Fruit fly (Drosophila melanogaster) whole organism, pupa: Measurements from ENCODE around the gene Alp10.

ENCODE experiments used
- CG10348 ChIP-seq: fragments of 200-800 bp; sonication (Bioruptor generic); IDR thresholded peaks from 2 replicates; pipeline ENCODE4 v1.3.6; 2022; ENCODE audit warnings: missing biosample characterization, missing genetic modification characterization
- CG13204 ChIP-seq: fragments of 200-800 bp; sonication (Bioruptor generic); optimal IDR thresholded peaks from 2 replicates; lab custom pipeline; 2018; ENCODE audit warnings: missing biosample characterization, mild to moderate bottlenecking, missing genetic modification characterization, moderate library complexity
- CG15710 ChIP-seq: fragments of 200-800 bp; sonication (Bioruptor generic); optimal IDR thresholded peaks from 2 replicates; lab custom pipeline; 2018; ENCODE audit warnings: missing biosample characterization, mild to moderate bottlenecking, missing genetic modification characterization, moderate library complexity
- CG32121 ChIP-seq: fragments of 200-800 bp; sonication (Bioruptor generic); IDR thresholded peaks from 2 replicates; pipeline ENCODE4 v1.3.6; 2022; ENCODE audit warnings: missing biosample characterization, missing genetic modification characterization
- CG4496 ChIP-seq: fragments of 200-800 bp; sonication (Bioruptor generic); IDR thresholded peaks from 3 replicates; pipeline ENCODE4 v1.3.6; 2022; ENCODE audit warnings: missing biosample characterization, missing genetic modification characterization
- CG8159 ChIP-seq: fragments of 200-800 bp; sonication (Bioruptor generic); optimal IDR thresholded peaks from 3 replicates; lab custom pipeline; 2018; ENCODE audit warnings: missing biosample characterization, mild to moderate bottlenecking, missing genetic modification characterization, moderate library complexity
- D1 ChIP-seq: fragments of 200-800 bp; sonication (Bioruptor generic); optimal IDR thresholded peaks from 2 replicates; lab custom pipeline; 2018; ENCODE audit warnings: missing biosample characterization, mild to moderate bottlenecking, missing genetic modification characterization, moderate library complexity
- Snoo ChIP-seq: fragments of 200-800 bp; sonication (Bioruptor generic); optimal IDR thresholded peaks from 3 replicates; lab custom pipeline; 2017; ENCODE audit warnings: missing biosample characterization, mild to moderate bottlenecking, missing genetic modification characterization, inconsistent platforms
- rn ChIP-seq: fragments of 200-800 bp; sonication (Bioruptor generic); IDR thresholded peaks from 2 replicates; pipeline ENCODE4 v1.3.6; 2022; ENCODE audit warnings: missing biosample characterization, missing genetic modification characterization

- TF ChIP-seq CG10348 (GFP tag; lab: Robert Waterston, UW): no peak
- TF ChIP-seq CG4496: no peak
- no peak for TF ChIP-seq D1 (tag; lab: Kevin White, UChicago)
- no peak for TF ChIP-seq Snoo (tag; lab: Kevin White, UChicago)
- no peak for TF ChIP-seq CG32121 (GFP tag; lab: Robert Waterston, UW)
- TF ChIP-seq CG8159 (tag; lab: Kevin White, UChicago): no peak
- TF ChIP-seq CG13204 (GFP tag; lab: Kevin White, UChicago): no peak
- no peak for TF ChIP-seq rn (GFP tag; lab: Robert Waterston, UW)
- no peak for TF ChIP-seq CG15710 (tag; lab: Kevin White, UChicago)
Observed at dm6 chr3L:5599592-5599991, 4.5 kb upstream of the Alp10 start, which contains the start of gene CG10591.
